Fruit fly (Drosophila melanogaster) whole organism: ENCODE measurements around the gene CG13258.

Experiments used
- CG8478 ChIP-seq: fragments of >200 bp; optimal IDR thresholded peaks from 2 replicates; lab custom pipeline; 2018; ENCODE audit warnings: inconsistent platforms
- pan ChIP-seq: fragments of >200 bp; optimal IDR thresholded peaks from 2 replicates; lab custom pipeline; 2017
- psq ChIP-seq: fragments of >200 bp; optimal IDR thresholded peaks from 2 replicates; lab custom pipeline; 2017
- usp ChIP-seq: fragments of >200 bp; optimal IDR thresholded peaks from 2 replicates; lab custom pipeline; 2017; ENCODE audit warnings: missing biosample characterization, missing genetic modification characterization, mixed read lengths

DNA sequence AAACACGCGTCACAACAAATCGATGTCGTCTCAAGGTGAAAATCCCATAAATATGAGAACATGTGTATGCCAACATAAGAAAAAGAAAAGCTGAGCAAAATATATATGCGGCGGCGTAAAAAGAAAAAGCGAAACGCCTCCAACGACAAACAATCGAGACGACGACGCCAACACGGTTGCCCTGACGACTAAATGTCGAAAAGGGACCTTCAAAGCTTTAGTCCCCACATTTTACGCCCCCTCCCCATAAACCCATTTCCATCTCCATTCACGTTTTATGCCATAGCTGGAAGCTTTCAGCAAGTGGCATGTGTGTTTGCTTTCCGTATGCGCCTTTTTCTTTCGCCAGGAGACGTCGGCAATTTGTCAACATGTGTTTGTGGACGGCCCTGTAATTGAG is 14.9 kb downstream of the CG13258 start:
- no peak for TF ChIP-seq psq
- no peak for TF ChIP-seq pan (lab: Kevin White, UChicago)
- TF ChIP-seq usp (GFP tag; lab: Kevin White, UChicago), result no peak
- no peak for TF ChIP-seq CG8478 (lab: Kevin White, UChicago)
